Worm (Caenorhabditis elegans) whole organism, L2 larva: Measurements from ENCODE around the gene nhr-270.

Experiments used
- C34F6.9 ChIP-seq: fragments of 150-350 bp; optimal IDR thresholded peaks from 2 replicates; lab custom pipeline; 2014; ENCODE audit warnings: missing biosample characterization, missing genetic modification characterization
- F13H6.1 ChIP-seq: sonication (generic microtip); optimal IDR thresholded peaks from 2 replicates; lab custom pipeline; 2016; ENCODE audit warnings: missing genetic modification characterization, missing compliant biosample characterization
- R02D3.7 ChIP-seq: fragments of 150-350 bp; optimal IDR thresholded peaks from 2 replicates; lab custom pipeline; 2014; ENCODE audit warnings: missing biosample characterization, missing genetic modification characterization
- Y55F3AM.14 ChIP-seq: fragments of 200-800 bp; sonication (Bioruptor generic); optimal IDR thresholded peaks from 2 replicates; lab custom pipeline; 2018; ENCODE audit warnings: mild to moderate bottlenecking, missing genetic modification characterization, missing compliant biosample characterization
- ZK546.5 ChIP-seq: sonication (generic microtip); optimal IDR thresholded peaks from 2 replicates; lab custom pipeline; 2017; ENCODE audit warnings: missing biosample characterization, missing genetic modification characterization
- alr-1 ChIP-seq: fragments of 150-350 bp; optimal IDR thresholded peaks from 2 replicates; lab custom pipeline; 2014; ENCODE audit warnings: missing biosample characterization, missing genetic modification characterization
- aly-2 ChIP-seq: fragments of 150-350 bp; optimal IDR thresholded peaks from 2 replicates; lab custom pipeline; 2014; ENCODE audit warnings: missing biosample characterization, missing genetic modification characterization
- ama-1 ChIP-seq: fragments of 150-350 bp; optimal IDR thresholded peaks from 2 replicates; lab custom pipeline; 2018; ENCODE audit warnings: inconsistent platforms
- blmp-1 ChIP-seq: sonication (generic microtip); optimal IDR thresholded peaks from 2 replicates; lab custom pipeline; 2017; ENCODE audit warnings: missing genetic modification characterization, mild to moderate bottlenecking, missing compliant biosample characterization, antibody characterized with exemption, moderate library complexity; ENCODE audit not compliant: insufficient read depth
- ceh-82 ChIP-seq: fragments of 150-350 bp; optimal IDR thresholded peaks from 2 replicates; lab custom pipeline; 2014; ENCODE audit warnings: missing biosample characterization, missing genetic modification characterization
- crh-2 ChIP-seq: sonication (generic microtip); optimal IDR thresholded peaks from 2 replicates; lab custom pipeline; 2017; ENCODE audit warnings: missing biosample characterization, missing genetic modification characterization
- dmd-4 ChIP-seq: sonication (generic microtip); optimal IDR thresholded peaks from 2 replicates; lab custom pipeline; 2017; ENCODE audit warnings: missing biosample characterization, missing genetic modification characterization
- elt-1 ChIP-seq: fragments of 150-350 bp; optimal IDR thresholded peaks from 2 replicates; lab custom pipeline; 2014; ENCODE audit warnings: missing biosample characterization, missing genetic modification characterization
- elt-3 ChIP-seq: sonication (generic microtip); optimal IDR thresholded peaks from 2 replicates; lab custom pipeline; 2017; ENCODE audit warnings: missing biosample characterization, missing genetic modification characterization
- fos-1 ChIP-seq: fragments of 150-350 bp; optimal IDR thresholded peaks from 2 replicates; lab custom pipeline; 2014; ENCODE audit warnings: missing biosample characterization, missing genetic modification characterization
- gmeb-1 ChIP-seq: fragments of 150-350 bp; optimal IDR thresholded peaks from 2 replicates; lab custom pipeline; 2014; ENCODE audit warnings: missing biosample characterization, missing genetic modification characterization
- lin-11 ChIP-seq: fragments of 150-350 bp; sonication (generic microtip); optimal IDR thresholded peaks from 2 replicates; lab custom pipeline; 2014; ENCODE audit warnings: missing biosample characterization, missing genetic modification characterization, inconsistent platforms, mixed read lengths
- lin-13 ChIP-seq: fragments of 150-350 bp; optimal IDR thresholded peaks from 2 replicates; lab custom pipeline; 2014; ENCODE audit warnings: missing biosample characterization, missing genetic modification reagents, missing genetic modification characterization
- lsy-2 ChIP-seq, 2 experiments: fragments of 150-350 bp in 1 of 2; sonication (generic microtip) in 1 of 2; optimal IDR thresholded peaks; 2 replicates each; lab custom pipeline; 2014 to 2017; ENCODE audit warnings: missing biosample characterization in 2 of 2, missing genetic modification characterization in 2 of 2
- mab-5 ChIP-seq: fragments of 150-350 bp; optimal IDR thresholded peaks from 2 replicates; lab custom pipeline; 2014; ENCODE audit warnings: missing biosample characterization, missing genetic modification characterization
- mbf-1 ChIP-seq: sonication (generic microtip); optimal IDR thresholded peaks from 2 replicates; lab custom pipeline; 2017; ENCODE audit warnings: missing biosample characterization, missing genetic modification characterization
- mdl-1 ChIP-seq, 2 experiments: fragments of 150-350 bp in 1 of 2; sonication (generic microtip) in 1 of 2; optimal IDR thresholded peaks; 2 replicates each; lab custom pipeline; 2017; ENCODE audit warnings: missing biosample characterization in 2 of 2, missing genetic modification characterization in 2 of 2
- nhr-10 ChIP-seq: sonication (generic microtip); optimal IDR thresholded peaks from 2 replicates; lab custom pipeline; 2017; ENCODE audit warnings: missing biosample characterization, missing genetic modification characterization
- nhr-11 ChIP-seq: fragments of 150-350 bp; optimal IDR thresholded peaks from 2 replicates; lab custom pipeline; 2014; ENCODE audit warnings: missing biosample characterization, missing genetic modification characterization
- nhr-129 ChIP-seq: fragments of 150-350 bp; optimal IDR thresholded peaks from 2 replicates; lab custom pipeline; 2014; ENCODE audit warnings: missing biosample characterization, missing genetic modification characterization
- nhr-21 ChIP-seq: fragments of 150-350 bp; optimal IDR thresholded peaks from 2 replicates; lab custom pipeline; 2014; ENCODE audit warnings: missing biosample characterization, missing genetic modification characterization
- nhr-23 ChIP-seq: fragments of 150-350 bp; optimal IDR thresholded peaks from 2 replicates; lab custom pipeline; 2014; ENCODE audit warnings: missing biosample characterization, missing genetic modification reagents, missing genetic modification characterization
- nhr-237 ChIP-seq: fragments of 150-350 bp; optimal IDR thresholded peaks from 2 replicates; lab custom pipeline; 2014; ENCODE audit warnings: missing biosample characterization, missing genetic modification characterization
- nhr-25 ChIP-seq: fragments of 150-350 bp; sonication (generic microtip); optimal IDR thresholded peaks from 3 replicates; lab custom pipeline; 2014; ENCODE audit warnings: missing biosample characterization, missing genetic modification characterization
- nhr-6 ChIP-seq: fragments of 150-350 bp; optimal IDR thresholded peaks from 2 replicates; lab custom pipeline; 2014; ENCODE audit warnings: missing biosample characterization, missing genetic modification characterization
- nhr-77 ChIP-seq: fragments of 150-350 bp; optimal IDR thresholded peaks from 2 replicates; lab custom pipeline; 2014; ENCODE audit warnings: missing biosample characterization, missing genetic modification characterization
- sem-4 ChIP-seq: fragments of 150-350 bp; optimal IDR thresholded peaks from 2 replicates; lab custom pipeline; 2014; ENCODE audit warnings: missing biosample characterization, missing genetic modification reagents, missing genetic modification characterization
- sma-3 ChIP-seq: sonication (generic microtip); optimal IDR thresholded peaks from 2 replicates; lab custom pipeline; 2016; ENCODE audit warnings: missing genetic modification reagents, missing genetic modification characterization, missing compliant biosample characterization
- sma-9 ChIP-seq, 2 experiments: fragments of 150-350 bp in 1 of 2; sonication (generic microtip) in 1 of 2; optimal IDR thresholded peaks; 2 replicates each; lab custom pipeline; 2014 to 2016; ENCODE audit warnings: missing genetic modification characterization in 2 of 2, mild to moderate bottlenecking in 1 of 2, missing biosample characterization in 1 of 2, missing compliant biosample characterization in 1 of 2, missing genetic modification reagents in 1 of 2, moderate library complexity in 1 of 2
- snpc-4 ChIP-seq: fragments of 150-350 bp; optimal IDR thresholded peaks from 2 replicates; lab custom pipeline; 2014; ENCODE audit warnings: missing biosample characterization, missing genetic modification characterization
- unc-39 ChIP-seq: fragments of 150-350 bp; optimal IDR thresholded peaks from 2 replicates; lab custom pipeline; 2014; ENCODE audit warnings: missing biosample characterization, missing genetic modification characterization
- unc-55 ChIP-seq: fragments of 150-350 bp; sonication (generic microtip); optimal IDR thresholded peaks from 3 replicates; lab custom pipeline; 2014; ENCODE audit warnings: missing biosample characterization, missing genetic modification reagents, missing genetic modification characterization
- unc-62 ChIP-seq: fragments of 150-350 bp; optimal IDR thresholded peaks from 2 replicates; lab custom pipeline; 2014; ENCODE audit warnings: missing biosample characterization, missing genetic modification reagents, missing genetic modification characterization
- zag-1 ChIP-seq: fragments of 150-350 bp; optimal IDR thresholded peaks from 2 replicates; lab custom pipeline; 2014; ENCODE audit warnings: missing biosample characterization, missing genetic modification characterization
- ztf-1 ChIP-seq: fragments of 200-800 bp; sonication (Bioruptor generic); conservative IDR thresholded peaks from 2 replicates; pipeline ENCODE4 v1.3.6; 2022; ENCODE audit warnings: missing genetic modification characterization, missing compliant biosample characterization
- ztf-11 ChIP-seq: sonication (generic microtip); optimal IDR thresholded peaks from 2 replicates; lab custom pipeline; 2017; ENCODE audit warnings: missing biosample characterization, missing genetic modification characterization
- ztf-4 ChIP-seq: fragments of 150-350 bp; optimal IDR thresholded peaks from 2 replicates; lab custom pipeline; 2014; ENCODE audit warnings: missing biosample characterization, missing genetic modification characterization

Gene nhr-270

DNA sequence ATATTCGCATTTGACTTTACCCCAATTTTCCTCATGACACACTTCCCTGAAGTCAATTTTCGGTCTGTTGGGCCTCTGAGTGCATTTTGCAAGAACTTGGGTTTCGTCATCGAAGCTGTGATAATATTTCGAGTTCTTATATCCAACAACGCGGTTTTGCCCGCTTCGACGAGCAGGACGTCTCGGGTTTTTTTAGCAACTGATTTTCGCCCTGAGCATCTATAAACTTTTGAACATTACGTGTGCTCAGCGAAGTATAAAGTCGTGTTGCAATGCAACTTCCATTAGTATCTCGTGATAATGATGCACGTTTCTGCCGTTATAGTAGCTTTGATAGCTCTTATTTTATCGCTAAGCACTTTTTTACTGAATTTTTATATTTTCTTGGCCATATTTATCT, 24.5 kb downstream of the nhr-270 start, which contains the start of gene srbc-60:
Gene srbc-60, plus strand, starts transcription at position 301 of the 400 bp plus-strand sequence.
- TF ChIP-seq snpc-4 = no peak
- TF ChIP-seq mab-5 = no peak
- TF ChIP-seq, all 48 proteins: peak for 0

DNA sequence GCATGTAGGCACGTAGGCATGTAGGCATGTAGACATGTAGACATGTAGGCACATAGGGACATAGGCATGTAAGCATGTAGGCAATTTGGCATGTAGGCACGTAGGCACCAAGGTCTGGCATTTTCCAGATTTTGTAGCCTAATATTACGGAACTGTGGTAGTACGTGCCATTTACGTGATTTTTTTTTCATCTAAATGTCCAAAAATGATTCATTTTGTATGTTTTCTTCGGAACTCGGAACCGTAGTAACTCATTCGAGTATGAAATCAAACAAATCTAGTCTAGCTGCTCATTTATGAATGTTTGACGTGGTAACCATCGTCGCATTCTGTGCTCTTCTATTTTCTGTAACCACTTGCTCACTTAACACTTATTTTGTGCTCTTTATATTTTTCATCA, 26.2 kb downstream of the nhr-270 start, which contains the start of gene srbc-59:
Gene srbc-59, plus strand, starts transcription at position 301 of the 400 bp plus-strand sequence.
- no peak for TF ChIP-seq mbf-1 (tag; lab: Kevin White, UChicago)
- TF ChIP-seq dmd-4 = no peak
- no peak for TF ChIP-seq aly-2 (tag; lab: Kevin White, UChicago)
- TF ChIP-seq nhr-11 = no peak
- TF ChIP-seq nhr-21 (tag; lab: Kevin White, UChicago) = no peak
- no peak for TF ChIP-seq R02D3.7 (tag; lab: Kevin White, UChicago)
- no peak for TF ChIP-seq lin-13
- TF ChIP-seq sma-3 = no peak

DNA sequence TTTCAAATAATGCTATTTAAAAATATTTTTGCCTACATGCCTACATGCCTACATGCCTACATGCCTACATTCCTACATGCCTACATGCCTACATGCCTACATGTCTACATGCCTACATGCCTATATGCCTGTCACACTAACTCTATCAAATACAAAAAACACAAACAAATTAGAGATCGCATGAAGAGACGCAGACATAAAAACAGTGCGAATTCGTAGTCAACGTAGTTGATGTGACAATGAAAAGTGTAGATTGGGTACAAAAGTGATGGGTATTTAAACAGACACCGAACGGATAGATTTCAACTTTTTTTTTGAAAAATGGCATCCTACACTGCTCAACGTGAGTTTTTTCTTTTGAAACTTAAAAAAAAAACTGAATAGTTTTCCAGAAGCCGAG, 27.3 kb downstream of the nhr-270 start, which contains the start of gene R09E12.9:
Gene R09E12.9, plus strand, starts transcription at position 316 of the 400 bp plus-strand sequence.
- TF ChIP-seq C34F6.9 = no peak
- TF ChIP-seq elt-3 (tag; lab: Kevin White, UChicago) = no peak
- no peak for TF ChIP-seq R02D3.7 (tag; lab: Kevin White, UChicago)
- no peak for TF ChIP-seq nhr-10 (tag; lab: Kevin White, UChicago)
- peak; percentile 95 for TF ChIP-seq nhr-77 (tag; lab: Kevin White, UChicago)
- no peak for TF ChIP-seq nhr-6
- TF ChIP-seq lin-13 = no peak
- no peak for TF ChIP-seq sem-4
- TF ChIP-seq unc-55 = no peak
- no peak for TF ChIP-seq ZK546.5 (tag; lab: Kevin White, UChicago)
- no peak for TF ChIP-seq fos-1
- no peak for TF ChIP-seq ztf-1 (GFP tag; lab: Robert Waterston, UW)
- no peak for TF ChIP-seq ztf-4
- TF ChIP-seq ztf-11 (tag; lab: Kevin White, UChicago) = no peak
- no peak for TF ChIP-seq mbf-1 (tag; lab: Kevin White, UChicago)
- TF ChIP-seq nhr-25 (tag; lab: Kevin White, UChicago) = peak; percentile 10
- TF ChIP-seq unc-39 = no peak
- TF ChIP-seq alr-1 = no peak
- TF ChIP-seq nhr-21 (tag; lab: Kevin White, UChicago) = peak; percentile 24
- no peak for TF ChIP-seq nhr-129
- no peak for TF ChIP-seq ama-1 (lab: Kevin White, UChicago)
- TF ChIP-seq sma-3 = peak; percentile 0
- peak; percentile 15 for TF ChIP-seq nhr-237 (tag; lab: Kevin White, UChicago)
- peak in 1 of 2 experiments; percentile 26 for TF ChIP-seq lsy-2 (tag; optimal IDR thresholded peaks at IDR 0.05; lab: Kevin White, UChicago)
- TF ChIP-seq sma-9 (GFP tag; optimal IDR thresholded peaks at IDR 0.05; lab: Kevin White, UChicago) = no peak
- no peak for TF ChIP-seq sma-9 (tag; optimal IDR thresholded peaks at IDR 0.05; lab: Kevin White, UChicago)
- TF ChIP-seq mdl-1 (tag; optimal IDR thresholded peaks at IDR 0.05; lab: Kevin White, UChicago) = no peak
- TF ChIP-seq F13H6.1 = no peak
- no peak for TF ChIP-seq unc-62 (GFP tag; lab: Kevin White, UChicago)
- no peak for TF ChIP-seq Y55F3AM.14 (GFP tag; lab: Kevin White, UChicago)
- TF ChIP-seq gmeb-1 (tag; lab: Kevin White, UChicago) = no peak
- no peak for TF ChIP-seq elt-1 (tag; lab: Kevin White, UChicago)
- TF ChIP-seq aly-2 (tag; lab: Kevin White, UChicago) = no peak
- no peak for TF ChIP-seq snpc-4
- no peak for TF ChIP-seq nhr-23 (tag; lab: Kevin White, UChicago)
- TF ChIP-seq zag-1 (tag; lab: Kevin White, UChicago) = no peak
- TF ChIP-seq ceh-82 = no peak

DNA sequence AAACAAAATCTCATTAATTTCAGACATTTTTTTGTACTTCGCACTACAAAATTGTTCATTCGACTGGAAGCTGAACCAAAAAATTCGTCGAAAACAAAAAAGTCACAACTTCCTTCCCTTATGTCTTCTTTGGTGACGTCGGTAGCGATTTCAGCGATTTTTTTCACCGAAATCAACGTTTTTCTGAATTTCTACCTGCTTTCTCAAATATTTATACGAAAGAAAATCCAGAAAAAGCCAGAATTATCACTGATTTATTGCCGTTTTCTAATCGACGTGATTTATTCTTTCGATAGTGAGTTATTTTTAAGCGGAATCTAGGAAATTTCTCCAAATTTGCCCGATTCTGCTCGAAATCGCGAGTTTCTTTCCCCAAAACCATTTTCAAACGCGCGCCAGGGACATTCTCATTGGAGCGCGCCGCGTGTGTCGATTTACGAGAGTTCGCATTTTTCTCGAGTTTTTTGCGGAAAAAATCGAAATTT, 29.6 kb downstream of the nhr-270 start, which contains the start of gene srbc-58:
Gene srbc-58, plus strand, starts transcription at position 121 of the 485 bp plus-strand sequence.
- TF ChIP-seq ZK546.5 (tag; lab: Kevin White, UChicago) (no peak), ztf-4 (peak; percentile 41), mdl-1 (tag; optimal IDR thresholded peaks at IDR 0.05; lab: Kevin White, UChicago) (no peak), gmeb-1 (tag; lab: Kevin White, UChicago) (peak; percentile 23), crh-2 (tag; lab: Kevin White, UChicago) (peak; percentile 27), nhr-129 (peak; percentile 16), ztf-11 (tag; lab: Kevin White, UChicago) (no peak), fos-1 (no peak), alr-1 (no peak), blmp-1 (tag; lab: Kevin White, UChicago) (no peak), C34F6.9 (peak; percentile 29), unc-55 (peak; percentile 34), lsy-2 (tag; optimal IDR thresholded peaks at IDR 0.05; lab: Kevin White, UChicago) (peak in 1 of 2 experiments; percentile 13), lin-11 (tag; lab: Kevin White, UChicago) (no peak), nhr-11 (no peak), ama-1 (lab: Kevin White, UChicago) (peak; percentile 70), lin-13 (peak; percentile 9), F13H6.1 (peak; percentile 3), unc-39 (no peak)
